Worm (Caenorhabditis elegans): ENCODE data around the gene Y105C5B.20.

DNA sequence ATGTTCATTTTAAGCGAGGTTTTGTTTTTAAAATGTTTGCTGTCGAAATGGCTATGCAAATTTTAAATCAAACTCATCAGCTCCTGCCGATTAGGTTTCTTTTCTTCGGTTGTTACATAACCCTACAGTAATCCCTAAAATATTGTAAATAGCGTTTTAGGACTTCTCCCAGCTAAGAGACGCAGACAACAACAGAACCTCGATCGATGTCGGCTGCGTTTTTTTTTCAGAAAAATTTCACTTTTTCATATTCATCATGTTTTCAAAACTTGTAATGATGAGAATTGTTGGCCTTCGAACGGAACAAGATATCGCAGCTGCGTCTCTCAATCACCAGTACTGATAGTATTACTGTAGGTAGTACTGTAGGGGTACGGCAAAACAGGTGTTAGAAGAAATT, 34.1 kb upstream of the Y105C5B.20 start:
- TF ChIP-seq mab-5 (tag; optimal IDR thresholded peaks at IDR 0.05) (no peak), blmp-1 (tag; optimal IDR thresholded peaks at IDR 0.05) (no peak), nhr-237 (tag; optimal IDR thresholded peaks at IDR 0.05) (no peak)

Measured in whole organism, mixed stage, embryonic.